Fruit fly (Drosophila melanogaster) Kc167 (cell line): ENCODE measurements around the gene CG43954.

Experiments used
- Myc ChIP-seq: fragments of >200 bp; optimal IDR thresholded peaks from 2 replicates; lab custom pipeline; 2017; ENCODE audit warnings: missing external identifiers
- psq ChIP-seq: fragments of >200 bp; optimal IDR thresholded peaks from 2 replicates; lab custom pipeline; 2017; ENCODE audit warnings: missing external identifiers

DNA sequence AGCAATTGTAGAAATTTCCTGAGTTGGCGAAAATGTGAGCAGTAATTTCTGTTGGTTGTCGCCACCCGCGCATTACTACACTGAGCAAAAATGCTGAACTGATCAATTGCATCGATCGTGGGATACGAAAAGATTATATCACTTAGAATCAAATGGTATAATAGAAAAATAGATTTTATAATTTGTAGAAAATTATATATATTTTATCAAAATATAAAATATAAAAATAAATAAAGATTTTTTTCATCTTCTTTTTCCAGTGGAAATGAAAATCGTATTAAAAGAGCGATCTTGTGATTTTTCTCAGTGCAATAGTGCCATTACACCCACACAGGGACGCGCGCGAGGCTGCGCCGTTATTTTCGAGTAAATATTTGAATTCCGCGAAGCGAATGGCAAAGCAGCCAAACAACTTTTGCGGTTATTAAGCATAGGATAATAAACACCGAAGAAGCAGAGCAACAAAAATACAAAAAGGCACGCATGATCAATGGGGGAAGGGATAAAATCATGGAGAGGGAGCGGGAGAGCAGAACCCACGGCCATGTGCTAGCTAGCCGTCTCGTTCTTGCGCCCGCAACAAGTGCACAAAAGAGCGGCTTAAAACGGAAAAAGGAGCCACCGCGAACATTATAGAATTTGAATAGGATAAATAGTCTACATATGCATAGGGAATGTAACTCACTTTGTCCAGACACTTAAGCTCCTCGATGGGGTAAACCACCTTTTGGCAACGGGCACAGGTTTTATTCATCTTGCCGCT lies 1.0 kb downstream of the CG43954 start:
- TF ChIP-seq psq (lab: Kevin White, UChicago) (no peak), Myc (lab: Kevin White, UChicago) (no peak)
